Fruit fly (Drosophila melanogaster) whole organism, embryonic: Measurements from ENCODE around the gene Acp63F.

Experiments used
- Blimp-1 ChIP-seq: fragments of 200-800 bp; sonication (Bioruptor generic); optimal IDR thresholded peaks from 3 replicates; lab custom pipeline; 2018; ENCODE audit warnings: missing biosample characterization, missing genetic modification characterization, mild to moderate bottlenecking, moderate library complexity, missing genetic modification reagents
- CG10979 ChIP-seq: fragments of 200-800 bp; sonication (Bioruptor generic); optimal IDR thresholded peaks from 2 replicates; lab custom pipeline; 2018; ENCODE audit warnings: missing biosample characterization, mild to moderate bottlenecking, missing genetic modification characterization, moderate library complexity
- CG12071 ChIP-seq: fragments of 200-800 bp; sonication (Bioruptor generic); optimal IDR thresholded peaks from 3 replicates; lab custom pipeline; 2018; ENCODE audit warnings: missing biosample characterization, mild to moderate bottlenecking, missing genetic modification characterization
- CG12155 ChIP-seq: fragments of 200-800 bp; sonication (Bioruptor generic); optimal IDR thresholded peaks from 3 replicates; lab custom pipeline; 2016; ENCODE audit warnings: missing biosample characterization, missing genetic modification characterization
- CG1233 ChIP-seq: fragments of 200-800 bp; sonication (Bioruptor generic); optimal IDR thresholded peaks from 4 replicates; lab custom pipeline; 2018; ENCODE audit warnings: missing biosample characterization, mild to moderate bottlenecking, missing genetic modification characterization
- CG13296 ChIP-seq: fragments of 200-800 bp; sonication (Bioruptor generic); optimal IDR thresholded peaks from 3 replicates; lab custom pipeline; 2018; ENCODE audit warnings: missing biosample characterization, mild to moderate bottlenecking, missing genetic modification characterization
- CG1529 ChIP-seq: fragments of 200-800 bp; sonication (Bioruptor generic); optimal IDR thresholded peaks from 3 replicates; lab custom pipeline; 2018; ENCODE audit warnings: missing biosample characterization, missing genetic modification characterization
- CG15514 ChIP-seq: fragments of 200-800 bp; sonication (Bioruptor generic); optimal IDR thresholded peaks from 3 replicates; lab custom pipeline; 2017; ENCODE audit warnings: missing biosample characterization, missing genetic modification characterization, mild to moderate bottlenecking, moderate library complexity, missing genetic modification reagents
- CG2129 ChIP-seq: fragments of 200-800 bp; sonication (Bioruptor generic); IDR thresholded peaks from 2 replicates; pipeline ENCODE4 v1.3.6; 2022; ENCODE audit warnings: missing biosample characterization, missing genetic modification characterization; ENCODE audit not compliant: partially characterized antibody
- CG2199 ChIP-seq: fragments of 200-800 bp; sonication (Bioruptor generic); IDR thresholded peaks from 3 replicates; pipeline ENCODE4 v1.3.6; 2022; ENCODE audit warnings: missing biosample characterization, missing genetic modification characterization
- CG2678 ChIP-seq: fragments of 200-800 bp; sonication (Bioruptor generic); optimal IDR thresholded peaks from 3 replicates; lab custom pipeline; 2019; ENCODE audit warnings: missing biosample characterization, mild to moderate bottlenecking, missing genetic modification characterization, moderate library complexity
- CG31365 ChIP-seq: fragments of 200-800 bp; sonication (Bioruptor generic); optimal IDR thresholded peaks from 2 replicates; lab custom pipeline; 2018; ENCODE audit warnings: missing biosample characterization, mild to moderate bottlenecking, missing genetic modification characterization
- CG32772 ChIP-seq: fragments of 200-800 bp; sonication (Bioruptor generic); IDR thresholded peaks from 2 replicates; pipeline ENCODE4 v1.3.6; 2022; ENCODE audit warnings: missing biosample characterization, missing genetic modification characterization
- CG34224 ChIP-seq: fragments of 200-800 bp; sonication (Bioruptor generic); IDR thresholded peaks from 3 replicates; pipeline ENCODE4 v1.3.6; 2022; ENCODE audit warnings: missing biosample characterization, missing genetic modification characterization; ENCODE audit not compliant: partially characterized antibody
- CG4328 ChIP-seq: fragments of 200-800 bp; sonication (Bioruptor generic); optimal IDR thresholded peaks from 3 replicates; lab custom pipeline; 2017; ENCODE audit warnings: missing biosample characterization, missing genetic modification reagents, missing genetic modification characterization
- CG6272 ChIP-seq: fragments of 200-800 bp; sonication (Bioruptor generic); IDR thresholded peaks from 2 replicates; pipeline ENCODE4 v1.3.6; 2022; ENCODE audit warnings: missing biosample characterization, missing genetic modification characterization
- CG6813 ChIP-seq: fragments of 200-800 bp; sonication (Bioruptor generic); optimal IDR thresholded peaks from 2 replicates; lab custom pipeline; 2017; ENCODE audit warnings: missing biosample characterization, missing genetic modification characterization, mild to moderate bottlenecking, moderate library complexity, missing genetic modification reagents
- CG9797 ChIP-seq: fragments of 200-800 bp; sonication (Bioruptor generic); optimal IDR thresholded peaks from 3 replicates; lab custom pipeline; 2018; ENCODE audit warnings: missing biosample characterization, mild to moderate bottlenecking, missing genetic modification characterization
- Dek ChIP-seq: fragments of 200-800 bp; sonication (Bioruptor generic); optimal IDR thresholded peaks from 3 replicates; lab custom pipeline; 2019; ENCODE audit warnings: missing biosample characterization, mild to moderate bottlenecking, missing genetic modification characterization, moderate library complexity
- Hmr ChIP-seq: fragments of 200-800 bp; sonication (Bioruptor generic); optimal IDR thresholded peaks from 3 replicates; lab custom pipeline; 2017; ENCODE audit warnings: mild to moderate bottlenecking, missing biosample characterization, missing genetic modification reagents, missing genetic modification characterization
- Hr51 ChIP-seq, 2 experiments: fragments of 200-800 bp; sonication (Bioruptor generic); optimal IDR thresholded peaks; 2 replicates in 1 of 2; 3 replicates in 1 of 2; lab custom pipeline; 2016 to 2018; ENCODE audit warnings: missing biosample characterization in 2 of 2, missing genetic modification characterization in 2 of 2, mild to moderate bottlenecking in 1 of 2, moderate library complexity in 1 of 2
- Sox100B ChIP-seq: fragments of 200-800 bp; sonication (Bioruptor generic); optimal IDR thresholded peaks from 3 replicates; lab custom pipeline; 2018; ENCODE audit warnings: missing biosample characterization, mild to moderate bottlenecking, missing genetic modification characterization
- Sry-δ ChIP-seq: fragments of 200-800 bp; sonication (Bioruptor generic); optimal IDR thresholded peaks from 2 replicates; lab custom pipeline; 2016; ENCODE audit warnings: missing biosample characterization, missing genetic modification characterization
- TFAM ChIP-seq: fragments of 200-800 bp; sonication (Bioruptor generic); optimal IDR thresholded peaks from 2 replicates; lab custom pipeline; 2017; ENCODE audit warnings: missing biosample characterization, missing genetic modification characterization, inconsistent platforms
- Xbp1 ChIP-seq: fragments of 200-800 bp; sonication (Bioruptor generic); optimal IDR thresholded peaks from 3 replicates; lab custom pipeline; 2016; ENCODE audit warnings: missing biosample characterization, mild to moderate bottlenecking, missing genetic modification characterization
- al ChIP-seq: fragments of 200-800 bp; sonication (Bioruptor generic); IDR thresholded peaks from 2 replicates; pipeline ENCODE4 v1.3.6; 2022; ENCODE audit warnings: missing biosample characterization, missing genetic modification characterization
- ara ChIP-seq: fragments of 200-800 bp; sonication (Bioruptor generic); IDR thresholded peaks from 2 replicates; pipeline ENCODE4 v1.3.6; 2022; ENCODE audit warnings: missing biosample characterization, missing genetic modification characterization
- cad ChIP-seq: fragments of >200 bp; optimal IDR thresholded peaks from 2 replicates; lab custom pipeline; 2017; ENCODE audit warnings: missing biosample characterization, missing genetic modification characterization
- corto ChIP-seq: fragments of 200-800 bp; sonication (Bioruptor generic); optimal IDR thresholded peaks from 2 replicates; lab custom pipeline; 2016; ENCODE audit warnings: missing biosample characterization, mild to moderate bottlenecking, missing genetic modification characterization, moderate library complexity
- disco-r ChIP-seq: fragments of 200-800 bp; sonication (Bioruptor generic); optimal IDR thresholded peaks from 2 replicates; lab custom pipeline; 2016; ENCODE audit warnings: missing biosample characterization, missing genetic modification characterization
- dm ChIP-seq: fragments of 200-800 bp; sonication (Bioruptor generic); optimal IDR thresholded peaks from 3 replicates; lab custom pipeline; 2016; ENCODE audit warnings: missing biosample characterization, missing genetic modification characterization
- dmrt11E ChIP-seq: fragments of 200-800 bp; sonication (Bioruptor generic); optimal IDR thresholded peaks from 3 replicates; lab custom pipeline; 2018; ENCODE audit warnings: missing biosample characterization, mild to moderate bottlenecking, missing genetic modification characterization, moderate library complexity
- fd3F ChIP-seq: fragments of 200-800 bp; sonication (Bioruptor generic); optimal IDR thresholded peaks from 2 replicates; lab custom pipeline; 2018; ENCODE audit warnings: missing biosample characterization, mild to moderate bottlenecking, missing genetic modification characterization, moderate library complexity
- gcm ChIP-seq: fragments of 200-800 bp; sonication (Bioruptor generic); optimal IDR thresholded peaks from 2 replicates; lab custom pipeline; 2019; ENCODE audit warnings: missing biosample characterization, mild to moderate bottlenecking, missing genetic modification characterization, moderate library complexity
- gro ChIP-seq: fragments of 200-800 bp; sonication (Bioruptor generic); optimal IDR thresholded peaks from 2 replicates; lab custom pipeline; 2016; ENCODE audit warnings: missing biosample characterization, missing genetic modification characterization
- klu ChIP-seq: fragments of 200-800 bp; sonication (Bioruptor generic); IDR thresholded peaks from 2 replicates; pipeline ENCODE4 v1.3.6; 2022; ENCODE audit warnings: missing biosample characterization, missing genetic modification characterization
- lola ChIP-seq, 3 experiments: fragments of >200 bp in 2 of 3; fragments of 200-800 bp in 1 of 3; sonication (Bioruptor generic) in 1 of 3; optimal IDR thresholded peaks; 2 replicates each; lab custom pipeline; 2017 to 2019; ENCODE audit warnings: missing biosample characterization in 3 of 3, missing genetic modification characterization in 3 of 3, mild to moderate bottlenecking in 1 of 3, moderate library complexity in 1 of 3
- mirr ChIP-seq: fragments of 200-800 bp; sonication (Bioruptor generic); optimal IDR thresholded peaks from 3 replicates; lab custom pipeline; 2018; ENCODE audit warnings: missing biosample characterization, mild to moderate bottlenecking, missing genetic modification characterization
- nau ChIP-seq: fragments of 200-800 bp; sonication (Bioruptor generic); optimal IDR thresholded peaks from 3 replicates; lab custom pipeline; 2017; ENCODE audit warnings: missing biosample characterization, mild to moderate bottlenecking, missing genetic modification characterization, missing genetic modification reagents
- sima ChIP-seq: fragments of 200-800 bp; sonication (Bioruptor generic); optimal IDR thresholded peaks from 2 replicates; lab custom pipeline; 2016; ENCODE audit warnings: missing biosample characterization, missing genetic modification characterization
- sisA ChIP-seq: fragments of 200-800 bp; sonication (Bioruptor generic); IDR thresholded peaks from 2 replicates; pipeline ENCODE4 v1.3.6; 2022; ENCODE audit warnings: missing biosample characterization, missing genetic modification characterization
- slp2 ChIP-seq: fragments of 200-800 bp; sonication (Bioruptor generic); optimal IDR thresholded peaks from 2 replicates; lab custom pipeline; 2016; ENCODE audit warnings: missing biosample characterization, missing genetic modification characterization
- sna ChIP-seq: fragments of 200-800 bp; sonication (Bioruptor generic); IDR thresholded peaks from 2 replicates; pipeline ENCODE4 v1.3.6; 2022; ENCODE audit warnings: missing biosample characterization, missing genetic modification characterization; ENCODE audit not compliant: partially characterized antibody
- sug ChIP-seq: fragments of 200-800 bp; optimal IDR thresholded peaks from 2 replicates; lab custom pipeline; 2019; ENCODE audit warnings: missing biosample characterization, mild to moderate bottlenecking, missing genetic modification characterization, moderate library complexity
- tin ChIP-seq: fragments of 200-800 bp; sonication (Bioruptor generic); optimal IDR thresholded peaks from 3 replicates; lab custom pipeline; 2016; ENCODE audit warnings: missing biosample characterization, missing genetic modification characterization
- vvl ChIP-seq: fragments of 200-800 bp; sonication (Bioruptor generic); IDR thresholded peaks from 2 replicates; pipeline ENCODE4 v1.3.6; 2022; ENCODE audit warnings: missing biosample characterization, missing genetic modification characterization
- wdn ChIP-seq: fragments of 200-800 bp; sonication (Bioruptor generic); IDR thresholded peaks from 2 replicates; pipeline ENCODE4 v1.3.6; 2022; ENCODE audit warnings: missing biosample characterization, missing genetic modification characterization
- zfh2 ChIP-seq: fragments of 200-800 bp; sonication (Bioruptor generic); optimal IDR thresholded peaks from 2 replicates; lab custom pipeline; 2016; ENCODE audit warnings: missing biosample characterization, missing genetic modification characterization

Gene Acp63F

DNA sequence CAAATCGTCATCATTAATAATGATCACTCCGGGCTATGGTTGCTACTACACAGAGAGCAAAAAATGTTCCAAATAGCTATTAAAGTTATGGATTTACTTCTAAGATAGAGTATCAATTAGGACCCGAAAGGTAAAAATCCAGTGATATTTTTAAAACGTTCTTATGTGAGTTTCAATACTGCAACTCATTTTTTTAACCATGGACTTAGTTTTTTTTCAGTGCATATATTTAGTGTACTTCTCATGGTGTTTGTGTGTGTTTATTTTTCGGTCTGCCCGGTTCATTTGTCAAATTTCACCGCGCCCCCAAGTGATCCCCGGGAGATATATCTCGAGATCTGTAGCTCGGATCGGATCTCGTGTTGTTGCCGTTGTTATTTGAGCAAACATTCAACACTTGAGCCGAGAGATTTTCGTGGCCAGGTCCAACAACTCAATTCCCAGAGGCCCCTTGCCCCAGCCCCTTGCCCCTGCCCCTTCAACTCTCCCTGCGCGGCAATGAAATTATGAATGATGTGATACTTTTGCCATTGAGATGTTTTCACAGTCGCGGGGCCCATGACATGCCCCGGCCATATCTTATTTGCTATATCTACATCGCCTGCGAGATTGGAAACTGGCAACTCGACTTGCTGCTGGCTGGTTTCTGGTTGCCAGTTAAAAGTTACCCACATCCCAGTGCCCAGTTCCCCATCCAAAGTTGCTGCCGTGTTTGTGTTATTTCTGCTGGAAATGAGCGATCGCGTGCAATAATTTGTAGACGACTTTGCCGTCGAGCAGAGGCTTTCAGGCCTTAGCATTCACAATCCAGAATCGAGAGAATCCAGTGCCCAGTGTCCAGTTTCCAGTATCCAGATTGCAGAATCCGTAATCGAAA, 46.6 kb upstream of the Acp63F start (continued):
- TF ChIP-seq CG12071 (GFP tag; lab: Kevin White, UChicago), result peak; percentile 22
- no peak for TF ChIP-seq CG2199 (GFP tag; lab: Robert Waterston, UW)
- TF ChIP-seq CG2678, result peak; percentile 73
- no peak for TF ChIP-seq Dek
- TF ChIP-seq nau (GFP tag; lab: Kevin White, UChicago), result peak; percentile 48
- no peak for TF ChIP-seq CG31365 (tag; lab: Kevin White, UChicago)
- TF ChIP-seq Xbp1 (GFP tag; lab: Kevin White, UChicago), result peak; percentile 74
- no peak for TF ChIP-seq CG4328 (GFP tag; lab: Kevin White, UChicago)
- no peak for TF ChIP-seq sima
- TF ChIP-seq CG6272 (GFP tag; lab: Robert Waterston, UW), result no peak
- no peak for TF ChIP-seq CG9797
- TF ChIP-seq vvl (GFP tag; lab: Robert Waterston, UW), result peak; percentile 51; the same call in 1 of the 2 replicates
- TF ChIP-seq wdn (GFP tag; lab: Robert Waterston, UW), result no peak
- TF ChIP-seq TFAM (GFP tag; lab: Kevin White, UChicago), result peak; percentile 34
- peak; percentile 33 for TF ChIP-seq Sry-δ
- peak in 1 of 3 experiments; percentile 88 for TF ChIP-seq lola (GFP tag; optimal IDR thresholded peaks at IDR 0.05; lab: Kevin White, UChicago)
- TF ChIP-seq slp2 (GFP tag; lab: Kevin White, UChicago), result peak; percentile 57
- TF ChIP-seq CG1529, result peak; percentile 62
- TF ChIP-seq Sox100B (GFP tag; lab: Kevin White, UChicago), result peak; percentile 57
- TF ChIP-seq sug (tag; lab: Kevin White, UChicago), result no peak
- peak; percentile 61 for TF ChIP-seq gcm (GFP tag; lab: Kevin White, UChicago)
- no peak for TF ChIP-seq CG32772 (GFP tag; lab: Robert Waterston, UW)
- TF ChIP-seq dm (GFP tag; lab: Kevin White, UChicago), result peak; percentile 54
- no peak for TF ChIP-seq fd3F (GFP tag; lab: Kevin White, UChicago)
- peak; percentile 49 for TF ChIP-seq CG12155 (GFP tag; lab: Kevin White, UChicago)
- TF ChIP-seq Hr51 (GFP tag; optimal IDR thresholded peaks at IDR 0.05; lab: Kevin White, UChicago), result peak; percentile 29 to 59
- no peak for TF ChIP-seq Hmr (GFP tag; lab: Kevin White, UChicago)
- TF ChIP-seq CG15514, result no peak
- peak; percentile 9 for TF ChIP-seq CG1233 (GFP tag; lab: Kevin White, UChicago)
- TF ChIP-seq sna (GFP tag; lab: Robert Waterston, UW), result no peak
- TF ChIP-seq CG10979, result peak; percentile 91
- no peak for TF ChIP-seq disco-r (GFP tag; lab: Kevin White, UChicago)
- no peak for TF ChIP-seq zfh2 (GFP tag; lab: Kevin White, UChicago)
- TF ChIP-seq ara, result peak; percentile 67
- peak; percentile 69 for TF ChIP-seq sisA (GFP tag; lab: Robert Waterston, UW)
- TF ChIP-seq mirr (GFP tag; lab: Kevin White, UChicago), result no peak
- TF ChIP-seq CG2129, result no peak
- no peak for TF ChIP-seq cad (GFP tag; lab: Kevin White, UChicago)
- no peak for TF ChIP-seq klu (GFP tag; lab: Robert Waterston, UW)
- TF ChIP-seq CG6813, result peak; percentile 63
- TF ChIP-seq CG34224 (GFP tag; lab: Robert Waterston, UW), result no peak
- TF ChIP-seq CG13296 (GFP tag; lab: Kevin White, UChicago), result no peak
- TF ChIP-seq tin, result peak; percentile 69
- TF ChIP-seq Blimp-1, result peak; percentile 75
- TF ChIP-seq dmrt11E (tag; lab: Kevin White, UChicago), result peak; percentile 95
- no peak for TF ChIP-seq al (GFP tag; lab: Robert Waterston, UW)
- no peak for TF ChIP-seq gro
- TF ChIP-seq corto (GFP tag; lab: Kevin White, UChicago), result no peak
